Worm (Caenorhabditis elegans): ENCODE measurements around the gene T26C11.8.

The T26C11.8 gene

ce11 chrX:1888445-1889035 lies 28.0 kb downstream of the T26C11.8 start:
- no peak for TF ChIP-seq unc-62 (GFP tag; optimal IDR thresholded peaks at IDR 0.05)
- TF ChIP-seq ama-1 (optimal IDR thresholded peaks at IDR 0.05), result no peak
- no peak for TF ChIP-seq nhr-77 (tag; optimal IDR thresholded peaks at IDR 0.05)
- peak; percentile 60 for TF ChIP-seq gmeb-1 (tag; optimal IDR thresholded peaks at IDR 0.05)
- TF ChIP-seq lin-39 (tag; optimal IDR thresholded peaks at IDR 0.05), result no peak
- peak; percentile 71 for TF ChIP-seq nhr-21 (tag; optimal IDR thresholded peaks at IDR 0.05)
- no peak for TF ChIP-seq elt-1 (tag; optimal IDR thresholded peaks at IDR 0.05)
- TF ChIP-seq ceh-82 (tag; optimal IDR thresholded peaks at IDR 0.05), result no peak
- peak; percentile 35 for TF ChIP-seq F13H6.1 (tag; optimal IDR thresholded peaks at IDR 0.05)
- TF ChIP-seq mdl-1 (tag; optimal IDR thresholded peaks at IDR 0.05), result no peak
- TF ChIP-seq ZK546.5 (tag; optimal IDR thresholded peaks at IDR 0.05), result peak; percentile 21
- no peak for TF ChIP-seq snpc-4 (tag; optimal IDR thresholded peaks at IDR 0.05)
- no peak for TF ChIP-seq nhr-23 (tag; optimal IDR thresholded peaks at IDR 0.05)
- TF ChIP-seq lsy-2 (tag; optimal IDR thresholded peaks at IDR 0.05), result peak; percentile 50 to 82
- no peak for TF ChIP-seq nhr-6 (tag; optimal IDR thresholded peaks at IDR 0.05)
- TF ChIP-seq ztf-4 (tag; optimal IDR thresholded peaks at IDR 0.05), result peak; percentile 35
- TF ChIP-seq ztf-11 (tag; optimal IDR thresholded peaks at IDR 0.05), result no peak
- no peak for TF ChIP-seq blmp-1 (tag; optimal IDR thresholded peaks at IDR 0.05; ENCODE audit: insufficient read depth)
- no peak for TF ChIP-seq dmd-4 (tag; optimal IDR thresholded peaks at IDR 0.05)
- TF ChIP-seq ztf-1 (GFP tag; conservative IDR thresholded peaks at IDR 0.05), result no peak
- TF ChIP-seq Y55F3AM.14 (GFP tag; optimal IDR thresholded peaks at IDR 0.05), result no peak
- no peak for TF ChIP-seq peb-1 (tag; optimal IDR thresholded peaks at IDR 0.05)
- no peak for TF ChIP-seq egl-27 (tag; optimal IDR thresholded peaks at IDR 0.05)
- no peak for TF ChIP-seq mbf-1 (tag; optimal IDR thresholded peaks at IDR 0.05)
- TF ChIP-seq nhr-11 (tag; optimal IDR thresholded peaks at IDR 0.05), result no peak
- no peak for TF ChIP-seq ceh-16 (tag; optimal IDR thresholded peaks at IDR 0.05)
- TF ChIP-seq alr-1 (tag; optimal IDR thresholded peaks at IDR 0.05), result no peak
- peak; percentile 72 for TF ChIP-seq nhr-129 (tag; optimal IDR thresholded peaks at IDR 0.05)
- peak; percentile 2 for TF ChIP-seq sem-4 (tag; optimal IDR thresholded peaks at IDR 0.05)
- peak; percentile 56 for TF ChIP-seq crh-2 (tag; optimal IDR thresholded peaks at IDR 0.05)
- TF ChIP-seq nhr-12 (tag; optimal IDR thresholded peaks at IDR 0.05), result no peak
- no peak for TF ChIP-seq nhr-10 (tag; optimal IDR thresholded peaks at IDR 0.05)
- no peak for TF ChIP-seq aly-2 (tag; optimal IDR thresholded peaks at IDR 0.05)
- TF ChIP-seq sma-9 (GFP tag; optimal IDR thresholded peaks at IDR 0.05), result peak; percentile 24
- TF ChIP-seq sma-9 (tag; optimal IDR thresholded peaks at IDR 0.05), result no peak
- TF ChIP-seq sma-3 (GFP tag; optimal IDR thresholded peaks at IDR 0.05), result no peak
- TF ChIP-seq unc-55 (GFP tag; optimal IDR thresholded peaks at IDR 0.05), result peak; percentile 26
- TF ChIP-seq R02D3.7 (tag; optimal IDR thresholded peaks at IDR 0.05), result no peak
- TF ChIP-seq nhr-25 (tag; optimal IDR thresholded peaks at IDR 0.05), result no peak
- TF ChIP-seq unc-39 (tag; optimal IDR thresholded peaks at IDR 0.05), result no peak
- TF ChIP-seq zag-1 (tag; optimal IDR thresholded peaks at IDR 0.05), result no peak
- peak; percentile 57 for TF ChIP-seq lin-13 (GFP tag; optimal IDR thresholded peaks at IDR 0.05)
- no peak for TF ChIP-seq skn-1 (tag; optimal IDR thresholded peaks at IDR 0.05)
- TF ChIP-seq lin-11 (tag; optimal IDR thresholded peaks at IDR 0.05), result peak; percentile 80
- TF ChIP-seq elt-3 (tag; optimal IDR thresholded peaks at IDR 0.05), result no peak
- TF ChIP-seq mab-5 (tag; optimal IDR thresholded peaks at IDR 0.05), result peak; percentile 30
- TF ChIP-seq C34F6.9 (tag; optimal IDR thresholded peaks at IDR 0.05), result peak; percentile 43
- TF ChIP-seq fos-1 (tag; optimal IDR thresholded peaks at IDR 0.05), result peak; percentile 5
- TF ChIP-seq nhr-237 (tag; optimal IDR thresholded peaks at IDR 0.05), result peak; percentile 27
